Worm (Caenorhabditis elegans): ENCODE results near the gene F47B8.1.

The F47B8.1 gene

ce11 chrV:14267326-14267942 is 46.7 kb downstream of the F47B8.1 start (continued):
- TF ChIP-seq attf-5 (GFP tag; optimal IDR thresholded peaks at IDR 0.05) (no peak), ztf-6 (GFP tag; IDR thresholded peaks at IDR 0.05) (no peak), ceh-40 (GFP tag; IDR thresholded peaks at IDR 0.05) (no peak), ekl-4 (GFP tag; IDR thresholded peaks at IDR 0.05) (no peak), dpff-1 (tag; optimal IDR thresholded peaks at IDR 0.05) (no peak), chd-7 (tag; optimal IDR thresholded peaks at IDR 0.05) (no peak), T07F8.4 (tag; optimal IDR thresholded peaks at IDR 0.05) (no peak), Y95B8A.8 (GFP tag; IDR thresholded peaks at IDR 0.05) (no peak), xnd-1 (tag; optimal IDR thresholded peaks at IDR 0.05) (peak; percentile 11), F37B4.10 (GFP tag; IDR thresholded peaks at IDR 0.05) (no peak), cebp-2 (GFP tag; IDR thresholded peaks at IDR 0.05) (no peak), mes-4 (tag; optimal IDR thresholded peaks at IDR 0.05) (no peak), repo-1 (tag; optimal IDR thresholded peaks at IDR 0.05) (no peak), him-1 (tag; optimal IDR thresholded peaks at IDR 0.05) (peak; percentile 90), sptf-2 (GFP tag; optimal IDR thresholded peaks at IDR 0.05) (peak; percentile 26), mcd-1 (GFP tag; IDR thresholded peaks at IDR 0.05) (no peak), K11D2.4 (GFP tag; IDR thresholded peaks at IDR 0.05) (no peak), attf-3 (GFP tag; conservative IDR thresholded peaks at IDR 0.05) (no peak), snpc-3.4 (tag; optimal IDR thresholded peaks at IDR 0.05) (peak; percentile 79), tbx-9 (tag; optimal IDR thresholded peaks at IDR 0.05; ENCODE audit: borderline replicate concordance) (no peak), F49E8.2 (tag; optimal IDR thresholded peaks at IDR 0.05; ENCODE audit: insufficient read depth) (peak; percentile 23), rec-8 (tag; optimal IDR thresholded peaks at IDR 0.05) (no peak), B0336.3 (GFP tag; IDR thresholded peaks at IDR 0.05) (no peak), F57C9.4 (tag; optimal IDR thresholded peaks at IDR 0.05) (no peak), lin-54 (GFP tag; optimal IDR thresholded peaks at IDR 0.05) (no peak), akir-1 (GFP tag; optimal IDR thresholded peaks at IDR 0.05) (no peak), ama-1 (optimal IDR thresholded peaks at IDR 0.05) (no peak), ama-1 (GFP tag; optimal IDR thresholded peaks at IDR 0.05) (no peak), F33H1.4 (GFP tag; IDR thresholded peaks at IDR 0.05) (peak; percentile 38; the same call in 1 of the 2 replicates), bed-1 (GFP tag; IDR thresholded peaks at IDR 0.05) (no peak), efl-1 (GFP tag; optimal IDR thresholded peaks at IDR 0.05) (no peak), nhr-179 (tag; optimal IDR thresholded peaks at IDR 0.05) (no peak), ztf-22 (GFP tag; optimal IDR thresholded peaks at IDR 0.05) (no peak), nfya-1 (tag; optimal IDR thresholded peaks at IDR 0.05; ENCODE audit: borderline replicate concordance, insufficient read depth) (no peak), F52B5.7 (tag; optimal IDR thresholded peaks at IDR 0.05) (no peak), ets-4 (GFP tag; optimal IDR thresholded peaks at IDR 0.05) (no peak), rpc-1 (optimal IDR thresholded peaks at IDR 0.05) (no peak), rpc-1 (tag; optimal IDR thresholded peaks at IDR 0.05) (no peak), hmg-1.2 (GFP tag; IDR thresholded peaks at IDR 0.05) (peak; percentile 59; the same call in 1 of the 2 replicates), lsl-1 (GFP tag; optimal IDR thresholded peaks at IDR 0.05) (peak; percentile 48), ceh-79 (tag; optimal IDR thresholded peaks at IDR 0.05) (no peak), unc-130 (GFP tag; optimal IDR thresholded peaks at IDR 0.05) (no peak), nhr-120 (GFP tag; IDR thresholded peaks at IDR 0.05) (no peak), K12H6.12 (tag; optimal IDR thresholded peaks at IDR 0.05) (no peak), attf-6 (GFP tag; IDR thresholded peaks at IDR 0.05) (peak; percentile 73), F57A8.1 (GFP tag; optimal IDR thresholded peaks at IDR 0.05) (no peak), dpl-1 (GFP tag; optimal IDR thresholded peaks at IDR 0.05) (no peak), nhr-80 (tag; optimal IDR thresholded peaks at IDR 0.05) (no peak), Y53F4B.3 (GFP tag; IDR thresholded peaks at IDR 0.05) (no peak), F22D6.2 (tag; optimal IDR thresholded peaks at IDR 0.05) (no peak)

All from whole organism, young adult.